Worm (Caenorhabditis elegans): ENCODE results near the gene Y47D3B.3.

DNA sequence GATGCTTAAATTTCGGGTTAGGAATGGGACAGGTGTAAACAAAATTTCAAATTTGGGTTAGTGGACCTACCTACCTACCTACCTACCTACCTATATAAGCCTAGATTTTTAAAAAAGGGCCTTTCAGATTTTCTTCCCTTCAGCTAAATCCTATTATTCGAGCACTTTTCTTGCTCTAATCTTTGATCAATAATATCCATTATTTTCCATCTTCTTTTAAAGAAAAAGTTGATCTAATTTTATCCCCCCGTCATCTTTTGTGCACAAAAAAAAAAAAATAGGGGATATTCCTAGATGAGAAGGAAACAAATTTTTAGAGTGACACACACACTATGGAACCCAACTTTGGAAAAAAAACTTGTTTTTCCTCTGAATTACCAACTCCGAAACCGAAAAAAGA lies 6.8 kb upstream of the Y47D3B.3 start:
- TF ChIP-seq dao-5 (tag; optimal IDR thresholded peaks at IDR 0.05), result no peak
- no peak for TF ChIP-seq W03F9.2 (tag; optimal IDR thresholded peaks at IDR 0.05)
- no peak for TF ChIP-seq him-1 (tag; optimal IDR thresholded peaks at IDR 0.05)

Measured in whole organism, L4/young adult.